Worm (Caenorhabditis elegans): ENCODE data around the gene F58H7.1.

- TF ChIP-seq hlh-11 (tag; optimal IDR thresholded peaks at IDR 0.05) (no peak), lin-29 (GFP tag; IDR thresholded peaks at IDR 0.05) (no peak), nhr-28 (tag; optimal IDR thresholded peaks at IDR 0.05) (peak; percentile 15), pha-4 (GFP tag; IDR thresholded peaks at IDR 0.05) (no peak), pha-4 (tag; optimal IDR thresholded peaks at IDR 0.05) (no peak), tra-1 (GFP tag; IDR thresholded peaks at IDR 0.05) (no peak), unc-62 (GFP tag; optimal IDR thresholded peaks at IDR 0.05 in 1 of 2) (no peak), unc-62 (tag; optimal IDR thresholded peaks at IDR 0.05) (no peak), daf-8 (GFP tag; IDR thresholded peaks at IDR 0.05) (no peak), hlh-30 (tag; optimal IDR thresholded peaks at IDR 0.05; ENCODE audit: insufficient read depth) (no peak), unc-130 (GFP tag; optimal IDR thresholded peaks at IDR 0.05) (no peak), lin-39 (tag; optimal IDR thresholded peaks at IDR 0.05) (no peak), egl-27 (tag; optimal IDR thresholded peaks at IDR 0.05) (no peak)
Observed at ce11 chrIV:976372-976771, 40.7 kb upstream of the F58H7.1 start.
